Worm (Caenorhabditis elegans): Measurements from ENCODE around the gene B0238.15.

Gene B0238.15

DNA sequence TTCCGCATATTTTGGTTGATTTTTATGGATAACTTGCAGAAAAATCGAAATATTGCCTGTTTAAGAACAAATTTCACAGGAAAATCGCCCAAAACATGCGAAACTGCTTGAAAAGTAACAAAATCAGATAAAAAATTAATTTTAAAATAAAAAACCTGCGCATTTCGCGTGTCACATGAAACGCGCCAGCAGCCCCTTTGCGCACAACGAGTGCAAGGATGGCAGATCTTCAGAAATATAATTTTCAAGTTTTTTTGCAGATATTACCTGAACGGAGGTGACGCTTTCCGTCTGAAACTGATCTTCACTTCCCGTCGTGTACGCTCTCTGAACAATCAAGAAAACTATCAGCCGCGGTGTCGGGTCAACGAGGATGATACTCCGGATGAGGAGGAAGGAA, 35.0 kb downstream of the B0238.15 start (continued):
- TF ChIP-seq jun-1 (tag; optimal IDR thresholded peaks at IDR 0.05) (no peak), lsy-2 (tag; optimal IDR thresholded peaks at IDR 0.05) (peak in 1 of 2 experiments; percentile 72), ceh-62 (tag; optimal IDR thresholded peaks at IDR 0.05) (no peak), attf-4 (tag; optimal IDR thresholded peaks at IDR 0.05) (no peak), lin-29 (GFP tag; IDR thresholded peaks at IDR 0.05) (no peak), F44E2.7 (GFP tag; IDR thresholded peaks at IDR 0.05) (no peak), madf-9 (GFP tag; conservative IDR thresholded peaks at IDR 0.05) (no peak), ZK337.2 (GFP tag; IDR thresholded peaks at IDR 0.05) (no peak), ztf-7 (tag; optimal IDR thresholded peaks at IDR 0.05) (no peak), lir-3 (tag; optimal IDR thresholded peaks at IDR 0.05) (no peak), mes-2 (tag; optimal IDR thresholded peaks at IDR 0.05; ENCODE audit: poor library complexity, severe bottlenecking) (peak; percentile 70), ces-1 (GFP tag; optimal IDR thresholded peaks at IDR 0.05) (no peak), hlh-30 (tag; optimal IDR thresholded peaks at IDR 0.05; ENCODE audit: insufficient read depth) (peak; percentile 61), lin-1 (GFP tag; IDR thresholded peaks at IDR 0.05) (no peak), ZK546.5 (tag; optimal IDR thresholded peaks at IDR 0.05) (no peak), F37D6.2 (tag; optimal IDR thresholded peaks at IDR 0.05) (peak; percentile 25), aly-2 (tag; optimal IDR thresholded peaks at IDR 0.05) (no peak), duxl-1 (tag; optimal IDR thresholded peaks at IDR 0.05; ENCODE audit: poor library complexity) (peak; percentile 30), Y48G9A.11 (GFP tag; IDR thresholded peaks at IDR 0.05) (no peak), mxl-3 (GFP tag; optimal IDR thresholded peaks at IDR 0.05) (no peak), pha-4 (GFP tag; IDR thresholded peaks at IDR 0.05) (no peak), pha-4 (tag; optimal IDR thresholded peaks at IDR 0.05) (no peak), hmg-1.1 (GFP tag; IDR thresholded peaks at IDR 0.05) (peak; percentile 35), rbr-2 (tag; optimal IDR thresholded peaks at IDR 0.05) (peak; percentile 46), dmd-9 (GFP tag; IDR thresholded peaks at IDR 0.05) (no peak), F26F4.8 (GFP tag; conservative IDR thresholded peaks at IDR 0.05) (no peak), Y75B8A.6 (GFP tag; IDR thresholded peaks at IDR 0.05) (no peak), set-16 (GFP tag; IDR thresholded peaks at IDR 0.05) (no peak)

DNA sequence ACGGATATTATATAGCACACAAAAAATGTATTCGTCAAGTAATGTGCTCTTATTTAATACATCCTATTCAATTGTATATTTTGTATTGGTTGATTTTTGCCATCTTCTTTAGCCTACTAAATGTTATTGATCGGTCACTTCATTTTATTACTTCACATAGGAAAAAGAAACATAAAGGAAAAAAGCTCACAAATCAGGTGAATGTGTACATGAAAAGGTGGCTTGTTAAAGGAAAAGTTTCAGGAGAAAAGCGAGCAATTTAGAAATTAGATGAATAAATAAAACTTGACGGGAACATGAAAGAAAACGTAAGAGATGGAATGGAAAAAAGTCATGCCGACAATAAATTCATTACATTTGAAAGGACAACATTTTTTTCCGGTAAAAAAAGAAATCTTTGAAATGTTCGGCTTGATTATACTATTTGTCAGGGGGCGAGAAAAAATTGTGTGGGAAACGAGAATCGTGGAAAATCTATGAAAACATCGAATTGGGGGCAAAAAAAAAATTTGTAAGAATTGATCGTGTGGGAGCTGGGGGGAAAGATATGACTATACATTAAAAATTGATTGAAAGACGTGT, 35.5 kb downstream of the B0238.15 start:
- peak; percentile 66 for TF ChIP-seq T26A8.4 (GFP tag; IDR thresholded peaks at IDR 0.05)
- peak in 1 of 2 experiments; percentile 2 for TF ChIP-seq lsy-2 (tag; optimal IDR thresholded peaks at IDR 0.05)
- TF ChIP-seq nhr-111 (GFP tag; optimal IDR thresholded peaks at IDR 0.05), result peak; percentile 12
- peak; percentile 0 for TF ChIP-seq dpl-1 (GFP tag; optimal IDR thresholded peaks at IDR 0.05)
- TF ChIP-seq nhr-102 (tag; optimal IDR thresholded peaks at IDR 0.05), result peak; percentile 53
- no peak for TF ChIP-seq attf-4 (tag; optimal IDR thresholded peaks at IDR 0.05)
- peak; percentile 14 for TF ChIP-seq mes-2 (tag; optimal IDR thresholded peaks at IDR 0.05; ENCODE audit: poor library complexity, severe bottlenecking)
- TF ChIP-seq zfp-3 (GFP tag; conservative IDR thresholded peaks at IDR 0.05), result peak; percentile 69; the same call in 1 of the 2 replicates
- peak; percentile 6 for TF ChIP-seq F49E8.2 (tag; optimal IDR thresholded peaks at IDR 0.05; ENCODE audit: borderline replicate concordance)
- TF ChIP-seq ama-1 (optimal IDR thresholded peaks at IDR 0.05), result peak; percentile 47
- TF ChIP-seq F26F4.8 (GFP tag; conservative IDR thresholded peaks at IDR 0.05), result no peak
- TF ChIP-seq fkh-10 (GFP tag; optimal IDR thresholded peaks at IDR 0.05), result no peak
- TF ChIP-seq aha-1 (tag), result peak; percentile 90
- 0 out of 2 replicates have a peak, but pooled peaks have one; percentile 5 for TF ChIP-seq Y75B8A.6 (GFP tag; IDR thresholded peaks at IDR 0.05)
- TF ChIP-seq daf-16 (GFP tag; optimal IDR thresholded peaks at IDR 0.05), result peak in 1 of 2 experiments; percentile 82
- peak; percentile 31 for TF ChIP-seq daf-16 (tag; optimal IDR thresholded peaks at IDR 0.05)
- TF ChIP-seq lin-29 (GFP tag; IDR thresholded peaks at IDR 0.05), result no peak
- 0 out of 2 replicates have a peak, but pooled peaks have one; percentile 22 for TF ChIP-seq dmd-8 (GFP tag; IDR thresholded peaks at IDR 0.05)
